Worm (Caenorhabditis elegans) whole organism, mixed stage, embryonic: Measurements from ENCODE around the gene C08D8.1.
"Not testable (repeated sequence)": the region's sequence is repeated elsewhere in the genome, so short reads cannot be mapped to it uniquely, and the experiment has no call there.

Experiments used
- M03D4.4 ChIP-seq: sonication (generic microtip); optimal IDR thresholded peaks from 2 replicates; lab custom pipeline; 2017; ENCODE audit warnings: mild to moderate bottlenecking, missing genetic modification characterization, missing compliant biosample characterization
- bed-3 ChIP-seq: fragments of 200-800 bp; sonication (Bioruptor generic); optimal IDR thresholded peaks from 3 replicates; lab custom pipeline; 2018; ENCODE audit warnings: mild to moderate bottlenecking, missing genetic modification characterization, moderate library complexity, missing compliant biosample characterization
- blmp-1 ChIP-seq: fragments of 150-350 bp; optimal IDR thresholded peaks from 2 replicates; lab custom pipeline; 2014; ENCODE audit warnings: missing biosample characterization, missing genetic modification characterization
- ceh-39 ChIP-seq: fragments of 150-350 bp; optimal IDR thresholded peaks from 2 replicates; lab custom pipeline; 2014; ENCODE audit warnings: missing biosample characterization, missing genetic modification characterization
- ceh-43 ChIP-seq: fragments of 200-800 bp; sonication (Bioruptor generic); optimal IDR thresholded peaks from 2 replicates; lab custom pipeline; 2018; ENCODE audit warnings: mild to moderate bottlenecking, missing genetic modification characterization, moderate library complexity, missing compliant biosample characterization
- ceh-83 ChIP-seq: fragments of 200-800 bp; sonication (Bioruptor generic); optimal IDR thresholded peaks from 2 replicates; lab custom pipeline; 2018; ENCODE audit warnings: mild to moderate bottlenecking, missing genetic modification characterization, missing compliant biosample characterization
- ces-1 ChIP-seq: fragments of 150-350 bp; optimal IDR thresholded peaks from 2 replicates; lab custom pipeline; 2014; ENCODE audit warnings: missing biosample characterization, missing genetic modification reagents, missing genetic modification characterization
- drap-1 ChIP-seq: fragments of 200-800 bp; sonication (Bioruptor generic); optimal IDR thresholded peaks from 3 replicates; lab custom pipeline; 2018; ENCODE audit warnings: mild to moderate bottlenecking, missing genetic modification characterization, missing compliant biosample characterization
- elt-3 ChIP-seq: fragments of 150-350 bp; optimal IDR thresholded peaks from 2 replicates; lab custom pipeline; 2014; ENCODE audit warnings: missing biosample characterization, missing genetic modification characterization
- flh-1 ChIP-seq: fragments of 200-800 bp; sonication (Bioruptor generic); optimal IDR thresholded peaks from 2 replicates; lab custom pipeline; 2018; ENCODE audit warnings: mild to moderate bottlenecking, missing genetic modification characterization, moderate library complexity, missing compliant biosample characterization
- ham-2 ChIP-seq: fragments of 200-800 bp; sonication (Bioruptor generic); optimal IDR thresholded peaks from 2 replicates; lab custom pipeline; 2018; ENCODE audit warnings: mild to moderate bottlenecking, missing genetic modification characterization, missing compliant biosample characterization
- hlh-1 ChIP-seq: fragments of 150-350 bp; optimal IDR thresholded peaks from 2 replicates; lab custom pipeline; 2014; ENCODE audit warnings: missing biosample characterization, missing genetic modification reagents, missing genetic modification characterization
- lin-13 ChIP-seq: fragments of 150-350 bp; optimal IDR thresholded peaks from 2 replicates; lab custom pipeline; 2014; ENCODE audit warnings: missing biosample characterization, missing genetic modification characterization
- lin-32 ChIP-seq: fragments of 200-800 bp; sonication (Bioruptor generic); optimal IDR thresholded peaks from 2 replicates; lab custom pipeline; 2018; ENCODE audit warnings: mild to moderate bottlenecking, missing genetic modification characterization, missing compliant biosample characterization
- lsy-2 ChIP-seq: fragments of 150-350 bp; optimal IDR thresholded peaks from 2 replicates; lab custom pipeline; 2014; ENCODE audit warnings: missing biosample characterization, missing genetic modification characterization
- mab-5 ChIP-seq: fragments of 150-350 bp; optimal IDR thresholded peaks from 2 replicates; lab custom pipeline; 2014; ENCODE audit warnings: missing biosample characterization, missing genetic modification characterization
- mep-1 ChIP-seq: fragments of 150-350 bp; optimal IDR thresholded peaks from 2 replicates; lab custom pipeline; 2017; ENCODE audit warnings: missing biosample characterization, missing genetic modification reagents, missing genetic modification characterization, inconsistent platforms
- mls-2 ChIP-seq: sonication (generic microtip); optimal IDR thresholded peaks from 2 replicates; lab custom pipeline; 2016; ENCODE audit warnings: mild to moderate bottlenecking, missing genetic modification characterization, moderate library complexity, missing compliant biosample characterization
- nhr-2 ChIP-seq: fragments of 150-350 bp; optimal IDR thresholded peaks from 2 replicates; lab custom pipeline; 2014; ENCODE audit warnings: missing biosample characterization, missing genetic modification characterization
- nhr-237 ChIP-seq: fragments of 150-350 bp; optimal IDR thresholded peaks from 2 replicates; lab custom pipeline; 2014; ENCODE audit warnings: missing biosample characterization, missing genetic modification characterization
- nhr-28 ChIP-seq: fragments of 150-350 bp; optimal IDR thresholded peaks from 2 replicates; lab custom pipeline; 2014; ENCODE audit warnings: missing biosample characterization, missing genetic modification characterization
- pha-4 ChIP-seq: fragments of 150-350 bp; optimal IDR thresholded peaks from 2 replicates; lab custom pipeline; 2018; ENCODE audit warnings: missing biosample characterization, missing genetic modification reagents, missing genetic modification characterization
- sptf-1 ChIP-seq: sonication (generic microtip); optimal IDR thresholded peaks from 2 replicates; lab custom pipeline; 2017; ENCODE audit warnings: mild to moderate bottlenecking, missing genetic modification characterization, moderate library complexity, missing compliant biosample characterization
- tbx-8 ChIP-seq: fragments of 200-800 bp; sonication (Bioruptor generic); optimal IDR thresholded peaks from 2 replicates; lab custom pipeline; 2018; ENCODE audit warnings: mild to moderate bottlenecking, missing genetic modification characterization, moderate library complexity, missing compliant biosample characterization
- unc-120 ChIP-seq: sonication (generic microtip); optimal IDR thresholded peaks from 2 replicates; lab custom pipeline; 2017; ENCODE audit warnings: missing genetic modification characterization, missing compliant biosample characterization; ENCODE audit not compliant: poor library complexity, severe bottlenecking
- unc-39 ChIP-seq: fragments of 150-350 bp; optimal IDR thresholded peaks from 2 replicates; lab custom pipeline; 2014; ENCODE audit warnings: missing biosample characterization, missing genetic modification characterization
- unc-62 ChIP-seq: fragments of 150-350 bp; optimal IDR thresholded peaks from 2 replicates; lab custom pipeline; 2014; ENCODE audit warnings: missing biosample characterization, missing genetic modification reagents, missing genetic modification characterization
- zip-8 ChIP-seq: fragments of 150-350 bp; optimal IDR thresholded peaks from 2 replicates; lab custom pipeline; 2014; ENCODE audit warnings: missing biosample characterization, missing genetic modification characterization
- ztf-11 ChIP-seq: fragments of 150-350 bp; optimal IDR thresholded peaks from 2 replicates; lab custom pipeline; 2014; ENCODE audit warnings: missing biosample characterization, missing genetic modification characterization

Gene C08D8.1

DNA sequence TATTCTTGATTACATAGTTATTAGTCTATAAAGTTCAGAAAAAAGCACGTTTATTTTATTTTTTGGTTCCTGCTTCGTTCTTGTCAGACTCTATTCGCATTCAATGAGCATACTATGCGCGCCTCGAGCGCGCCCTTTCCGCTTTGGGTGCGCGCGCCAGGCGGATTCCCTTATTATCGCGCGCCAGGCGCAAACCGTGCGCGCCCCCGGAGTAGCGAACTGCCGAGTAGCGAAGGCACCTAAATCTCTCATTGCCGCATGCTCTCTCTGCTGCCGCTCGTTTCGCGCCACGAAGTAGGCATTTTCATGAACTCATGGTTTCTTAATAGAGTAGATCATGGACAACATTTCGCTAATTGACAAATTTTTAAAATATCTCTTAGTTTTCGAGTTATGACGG lies 18.5 kb upstream of the C08D8.1 start:
- TF ChIP-seq ztf-11 (tag; lab: Kevin White, UChicago) (no peak), blmp-1 (tag; lab: Kevin White, UChicago) (no peak), sptf-1 (tag; lab: Kevin White, UChicago) (no peak), ham-2 (no peak), zip-8 (tag; lab: Kevin White, UChicago) (no peak), elt-3 (tag; lab: Kevin White, UChicago) (no peak), mep-1 (tag; lab: Kevin White, UChicago) (no peak), bed-3 (GFP tag; lab: Kevin White, UChicago) (no peak), ceh-83 (GFP tag; lab: Kevin White, UChicago) (no peak), nhr-237 (tag; lab: Kevin White, UChicago) (no peak), unc-120 (tag; lab: Kevin White, UChicago) (no peak), lin-32 (GFP tag; lab: Kevin White, UChicago) (no peak), lin-13 (no peak)

DNA sequence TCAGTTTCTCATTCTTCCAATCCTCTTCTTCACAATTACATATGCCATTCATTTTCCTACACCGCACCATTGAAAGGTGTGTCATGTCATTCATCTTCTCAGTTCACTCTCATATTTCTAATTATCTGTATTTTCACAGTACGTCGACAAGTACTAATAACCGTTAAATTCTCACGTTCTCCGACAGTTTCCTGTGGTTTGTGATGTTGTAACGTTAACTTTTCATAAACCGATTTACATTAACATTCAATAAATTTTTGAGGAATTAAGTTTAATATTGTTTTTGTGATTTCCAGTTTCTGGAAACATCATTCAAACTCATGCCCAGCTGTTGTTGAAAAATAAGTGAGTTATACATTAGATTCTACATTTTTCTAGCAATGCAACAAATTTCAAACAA lies 11.2 kb upstream of the C08D8.1 start, which contains the start of gene tmd-2:
Gene tmd-2 (plus strand): TSS at position 301 of the 400 bp plus-strand sequence.
- TF ChIP-seq mab-5 (tag; lab: Kevin White, UChicago) (no peak), mep-1 (tag; lab: Kevin White, UChicago) (no peak), flh-1 (GFP tag; lab: Kevin White, UChicago) (no peak), lsy-2 (tag; lab: Kevin White, UChicago) (no peak), bed-3 (GFP tag; lab: Kevin White, UChicago) (no peak), unc-39 (tag; lab: Kevin White, UChicago) (no peak)
- TF ChIP-seq, all 35 proteins: peak for 0

DNA sequence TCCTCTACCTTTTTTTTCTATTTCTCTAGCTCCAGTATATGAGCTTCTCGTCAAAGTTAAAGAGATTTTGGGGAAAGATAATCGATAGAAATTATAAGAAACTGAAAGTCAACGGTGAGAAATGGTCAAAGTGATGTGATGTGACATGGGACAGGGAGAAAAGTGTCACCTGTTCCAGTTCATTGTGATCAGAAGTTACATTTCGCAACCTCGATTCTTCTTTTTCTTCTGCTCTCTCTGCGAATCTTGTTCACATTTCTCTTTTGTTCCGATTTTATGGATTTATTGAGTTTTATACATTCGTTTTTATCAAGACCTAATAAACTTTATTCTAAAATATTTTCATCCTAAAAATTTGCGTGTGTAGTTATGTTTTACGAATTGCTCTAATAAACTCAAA lies 9.9 kb upstream of the C08D8.1 start:
- TF ChIP-seq sptf-1 (tag; lab: Kevin White, UChicago) (no peak), hlh-1 (peak; percentile 82), unc-62 (GFP tag; lab: Kevin White, UChicago) (peak; percentile 83), lin-13 (no peak), flh-1 (GFP tag; lab: Kevin White, UChicago) (no peak)

DNA sequence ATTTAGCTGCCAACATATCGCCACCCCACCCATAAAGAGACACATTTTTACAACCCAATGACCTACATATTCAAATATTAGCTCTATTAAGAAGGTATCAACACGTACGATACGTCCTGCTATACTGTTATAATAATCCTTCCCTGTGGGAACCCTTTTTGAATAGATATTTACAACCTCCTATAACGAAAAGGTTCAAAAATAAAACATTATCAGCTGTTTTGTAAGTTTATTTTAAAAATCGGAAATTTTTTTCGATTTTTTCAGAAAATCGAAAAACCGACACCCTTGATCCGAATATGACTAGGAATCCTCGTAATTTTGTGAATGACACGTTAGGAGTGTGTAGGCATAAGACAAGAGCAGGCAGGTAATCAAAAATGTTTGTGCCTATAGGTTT lies 4.6 kb upstream of the C08D8.1 start, which contains the start of gene C08D8.7:
Gene C08D8.7 (plus strand): TSS at position 301 of the 400 bp plus-strand sequence.
- TF ChIP-seq nhr-28; ceh-83 (GFP tag; lab: Kevin White, UChicago); unc-62 (GFP tag; lab: Kevin White, UChicago): not testable (repeated sequence)

DNA sequence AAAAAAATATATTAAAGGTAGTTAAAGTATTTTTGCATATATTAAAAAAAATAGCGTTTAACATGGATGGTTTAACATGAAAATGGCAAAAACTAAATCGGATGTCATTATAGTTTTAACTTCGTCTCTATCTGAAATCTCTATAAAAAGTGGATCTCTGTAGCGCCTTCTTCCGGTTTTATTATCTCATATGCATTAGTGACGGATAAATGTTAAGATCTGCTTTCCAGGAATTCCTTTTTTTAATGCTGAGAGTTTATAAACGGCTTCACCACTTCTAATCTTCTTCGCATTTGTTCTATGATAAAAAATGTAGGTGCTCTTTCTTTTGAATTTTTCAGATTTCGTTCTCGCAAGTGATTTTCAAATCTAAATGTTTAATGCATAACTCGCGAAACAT lies 3.1 kb upstream of the C08D8.1 start:
- TF ChIP-seq nhr-237 (tag; lab: Kevin White, UChicago) (no peak), unc-62 (GFP tag; lab: Kevin White, UChicago) (no peak), nhr-2 (tag; lab: Kevin White, UChicago) (no peak), tbx-8 (no peak), mls-2 (tag; lab: Kevin White, UChicago) (no peak), unc-120 (tag; lab: Kevin White, UChicago) (no peak), ceh-83 (GFP tag; lab: Kevin White, UChicago) (no peak), hlh-1 (no peak), ceh-43 (GFP tag; lab: Kevin White, UChicago) (no peak), ham-2 (no peak), mab-5 (tag; lab: Kevin White, UChicago) (no peak), ceh-39 (tag; lab: Kevin White, UChicago) (no peak), flh-1 (GFP tag; lab: Kevin White, UChicago) (no peak), nhr-28 (no peak)

DNA sequence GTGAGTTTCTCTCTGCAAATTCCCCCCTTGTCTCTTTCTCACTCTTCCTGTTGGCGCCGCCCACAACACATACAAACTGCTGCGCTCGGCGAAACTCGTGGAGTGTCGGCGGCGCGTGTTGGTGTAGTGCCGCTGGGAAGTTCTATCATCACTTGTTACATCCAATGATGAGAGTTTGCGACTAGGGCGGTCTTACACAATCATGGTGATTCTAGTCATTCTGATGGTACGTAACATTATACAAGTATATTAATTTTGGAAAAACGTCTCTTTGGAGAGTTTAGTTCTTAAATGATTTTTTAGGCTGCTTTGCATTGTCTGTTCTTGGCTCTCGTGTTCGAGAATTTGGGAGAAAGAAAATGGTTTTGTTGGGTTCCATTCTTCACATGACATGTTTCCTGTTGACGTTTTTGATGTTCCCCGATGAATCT lies 3.4 kb downstream of the C08D8.1 start:
- TF ChIP-seq ceh-39 (tag; lab: Kevin White, UChicago) (no peak), ham-2 (no peak), unc-120 (tag; lab: Kevin White, UChicago) (peak; percentile 23), ces-1 (peak; percentile 19), unc-62 (GFP tag; lab: Kevin White, UChicago) (peak; percentile 35), mep-1 (tag; lab: Kevin White, UChicago) (peak; percentile 29), pha-4 (tag; lab: Kevin White, UChicago) (peak; percentile 40), sptf-1 (tag; lab: Kevin White, UChicago) (peak; percentile 26), nhr-237 (tag; lab: Kevin White, UChicago) (no peak), drap-1 (GFP tag; lab: Kevin White, UChicago) (peak; percentile 19), lin-13 (no peak), M03D4.4 (peak; percentile 22), hlh-1 (peak; percentile 9)
